Worm (Caenorhabditis elegans) whole organism, early embryonic: ENCODE measurements around the gene str-160.

Experiments used
- B0310.2 ChIP-seq: sonication (generic microtip); optimal IDR thresholded peaks from 2 replicates; lab custom pipeline; 2016; ENCODE audit warnings: mild to moderate bottlenecking, missing genetic modification characterization, missing compliant biosample characterization
- aly-1 ChIP-seq: sonication (generic microtip); optimal IDR thresholded peaks from 2 replicates; lab custom pipeline; 2016; ENCODE audit warnings: missing genetic modification characterization, missing compliant biosample characterization
- ama-1 ChIP-seq: fragments of 150-350 bp; optimal IDR thresholded peaks from 2 replicates; lab custom pipeline; 2014
- ets-7 ChIP-seq: sonication (generic microtip); optimal IDR thresholded peaks from 2 replicates; lab custom pipeline; 2016; ENCODE audit warnings: missing genotype, missing genetic modification characterization, missing compliant biosample characterization
- flt-1 ChIP-seq: fragments of 200-800 bp; sonication (Bioruptor generic); IDR thresholded peaks from 2 replicates; pipeline ENCODE4 v1.3.6; 2022; ENCODE audit warnings: missing genetic modification characterization, missing compliant biosample characterization
- hmbx-1 ChIP-seq: sonication (generic microtip); optimal IDR thresholded peaks from 2 replicates; lab custom pipeline; 2016; ENCODE audit warnings: mild to moderate bottlenecking, missing genetic modification characterization, missing compliant biosample characterization
- hmg-4 ChIP-seq: fragments of 200-800 bp; sonication (Bioruptor generic); optimal IDR thresholded peaks from 2 replicates; lab custom pipeline; 2018; ENCODE audit warnings: mild to moderate bottlenecking, missing genetic modification characterization, missing compliant biosample characterization
- hnd-1 ChIP-seq: sonication (generic microtip); optimal IDR thresholded peaks from 2 replicates; lab custom pipeline; 2016; ENCODE audit warnings: missing genetic modification characterization, missing compliant biosample characterization
- tbx-11 ChIP-seq: fragments of 200-800 bp; sonication (Bioruptor generic); IDR thresholded peaks from 2 replicates; pipeline ENCODE4 v1.3.6; 2022; ENCODE audit warnings: missing genetic modification characterization, missing compliant biosample characterization

- TF ChIP-seq hnd-1 (tag; lab: Kevin White, UChicago) (no peak), hmg-4 (no peak), ets-7 (no peak), hmbx-1 (tag; lab: Kevin White, UChicago) (no peak), aly-1 (tag; lab: Kevin White, UChicago) (no peak), tbx-11 (GFP tag; lab: Robert Waterston, UW) (no peak), ama-1 (lab: Kevin White, UChicago) (no peak), B0310.2 (tag; lab: Kevin White, UChicago) (no peak), flt-1 (GFP tag; lab: Robert Waterston, UW) (no peak)
Measured at ce11 chrV:1779994-1780393, 45.3 kb downstream of the str-160 start.
